Worm (Caenorhabditis elegans): ENCODE data around the gene F10C1.8.

DNA sequence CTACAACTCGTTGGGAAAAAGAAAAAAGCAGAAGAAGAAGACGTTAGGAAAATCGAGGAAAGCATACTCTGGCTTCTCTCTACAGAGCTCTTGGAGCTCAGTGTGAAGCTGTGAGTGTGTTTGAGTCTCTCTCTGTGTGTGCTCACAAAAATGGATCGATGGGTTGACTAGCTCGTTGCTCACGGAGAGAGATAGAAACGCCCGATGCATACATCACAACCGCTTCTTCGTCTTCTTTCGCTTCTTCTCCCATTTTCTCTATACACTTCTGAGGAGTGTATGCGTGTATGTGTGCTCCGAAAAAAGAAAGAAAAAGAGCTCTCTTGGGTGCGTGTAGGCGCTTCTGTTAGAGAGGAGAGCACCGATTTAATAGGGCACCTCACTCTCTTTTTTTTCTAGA is 29.2 kb upstream of the F10C1.8 start:
- TF ChIP-seq nhr-43 (tag; optimal IDR thresholded peaks at IDR 0.05; ENCODE audit: poor library complexity, severe bottlenecking) (no peak), tbx-2 (tag; optimal IDR thresholded peaks at IDR 0.05) (peak; percentile 42), nhr-12 (tag; optimal IDR thresholded peaks at IDR 0.05) (no peak), elt-3 (tag; optimal IDR thresholded peaks at IDR 0.05) (no peak), unc-62 (GFP tag; optimal IDR thresholded peaks at IDR 0.05) (no peak), nhr-11 (tag; optimal IDR thresholded peaks at IDR 0.05) (peak; percentile 6), elt-1 (tag; optimal IDR thresholded peaks at IDR 0.05) (no peak), lin-15B (tag; optimal IDR thresholded peaks at IDR 0.05) (peak; percentile 71), skn-1 (tag; optimal IDR thresholded peaks at IDR 0.05) (no peak), ama-1 (optimal IDR thresholded peaks at IDR 0.05) (no peak)
